Fruit fly (Drosophila melanogaster) whole organism, embryonic: ENCODE measurements around the gene gukh.

Experiments used
- ATbp ChIP-seq: fragments of 200-800 bp; sonication (Bioruptor generic); optimal IDR thresholded peaks from 2 replicates; lab custom pipeline; 2017; ENCODE audit warnings: missing biosample characterization, mild to moderate bottlenecking, missing genetic modification characterization, missing genetic modification reagents
- Awh ChIP-seq: fragments of 200-800 bp; sonication (Bioruptor generic); IDR thresholded peaks from 2 replicates; pipeline ENCODE4, ENCODE4 v1.3.6; 2022; ENCODE audit warnings: missing biosample characterization, missing genetic modification characterization
- CG11456 ChIP-seq: fragments of 200-800 bp; sonication (Bioruptor generic); IDR thresholded peaks from 3 replicates; pipeline ENCODE4 v1.3.6; 2022; ENCODE audit warnings: missing biosample characterization, missing genetic modification characterization
- CG11696 ChIP-seq: fragments of 200-800 bp; sonication (Bioruptor generic); IDR thresholded peaks from 2 replicates; pipeline ENCODE4 v1.3.6; 2022; ENCODE audit warnings: missing biosample characterization, missing genetic modification characterization
- CG12071 ChIP-seq: fragments of 200-800 bp; sonication (Bioruptor generic); optimal IDR thresholded peaks from 3 replicates; lab custom pipeline; 2018; ENCODE audit warnings: missing biosample characterization, mild to moderate bottlenecking, missing genetic modification characterization
- CG1233 ChIP-seq: fragments of 200-800 bp; sonication (Bioruptor generic); optimal IDR thresholded peaks from 4 replicates; lab custom pipeline; 2018; ENCODE audit warnings: missing biosample characterization, mild to moderate bottlenecking, missing genetic modification characterization
- CG14710 ChIP-seq: fragments of 200-800 bp; sonication (Bioruptor generic); optimal IDR thresholded peaks from 3 replicates; lab custom pipeline; 2019; ENCODE audit warnings: missing biosample characterization, mild to moderate bottlenecking, missing genetic modification characterization, moderate library complexity
- CG14965 ChIP-seq: fragments of 200-800 bp; sonication (Bioruptor generic); optimal IDR thresholded peaks from 2 replicates; lab custom pipeline; 2016; ENCODE audit warnings: missing biosample characterization, missing genetic modification characterization, borderline replicate concordance
- CG1647 ChIP-seq: fragments of 200-800 bp; sonication (Bioruptor generic); optimal IDR thresholded peaks from 3 replicates; lab custom pipeline; 2016; ENCODE audit warnings: missing biosample characterization, missing genetic modification characterization
- CG16863 ChIP-seq: fragments of 200-800 bp; sonication (Bioruptor generic); optimal IDR thresholded peaks from 3 replicates; lab custom pipeline; 2016; ENCODE audit warnings: missing biosample characterization, missing genetic modification characterization
- CG1792 ChIP-seq: fragments of 200-800 bp; sonication (Bioruptor generic); optimal IDR thresholded peaks from 2 replicates; lab custom pipeline; 2016; ENCODE audit warnings: missing biosample characterization, missing genetic modification characterization
- CG18262 ChIP-seq: fragments of 200-800 bp; optimal IDR thresholded peaks from 3 replicates; lab custom pipeline; 2019; ENCODE audit warnings: missing biosample characterization, mild to moderate bottlenecking, missing genetic modification characterization, moderate library complexity
- CG2678 ChIP-seq: fragments of 200-800 bp; sonication (Bioruptor generic); optimal IDR thresholded peaks from 3 replicates; lab custom pipeline; 2019; ENCODE audit warnings: missing biosample characterization, mild to moderate bottlenecking, missing genetic modification characterization, moderate library complexity
- CG31388 ChIP-seq: fragments of 200-800 bp; sonication (Bioruptor generic); optimal IDR thresholded peaks from 2 replicates; lab custom pipeline; 2016; ENCODE audit warnings: missing biosample characterization, missing genetic modification characterization
- CG4707 ChIP-seq: fragments of 200-800 bp; sonication (Bioruptor generic); optimal IDR thresholded peaks from 2 replicates; lab custom pipeline; 2018; ENCODE audit warnings: missing biosample characterization, mild to moderate bottlenecking, missing genetic modification characterization, moderate library complexity
- CG8359 ChIP-seq: fragments of 200-800 bp; sonication (Bioruptor generic); optimal IDR thresholded peaks from 2 replicates; lab custom pipeline; 2017; ENCODE audit warnings: missing biosample characterization, mild to moderate bottlenecking, missing genetic modification characterization, borderline replicate concordance
- CTCF ChIP-seq: fragments of 200-800 bp; sonication (Bioruptor generic); optimal IDR thresholded peaks from 2 replicates; lab custom pipeline; 2017; ENCODE audit warnings: missing biosample characterization, mild to moderate bottlenecking, missing genetic modification characterization, moderate library complexity
- CrebB ChIP-seq: fragments of 200-800 bp; sonication (Bioruptor generic); optimal IDR thresholded peaks from 3 replicates; lab custom pipeline; 2018; ENCODE audit warnings: missing biosample characterization, mild to moderate bottlenecking, missing genetic modification characterization
- D19A ChIP-seq: fragments of 200-800 bp; optimal IDR thresholded peaks from 3 replicates; lab custom pipeline; 2019; ENCODE audit warnings: missing biosample characterization, mild to moderate bottlenecking, missing genetic modification characterization, moderate library complexity
- Drgx ChIP-seq: fragments of 200-800 bp; sonication (Bioruptor generic); IDR thresholded peaks from 2 replicates; pipeline ENCODE4 v1.3.6; 2022; ENCODE audit warnings: missing biosample characterization, missing genetic modification characterization
- Hey ChIP-seq: fragments of 200-800 bp; sonication (Bioruptor generic); optimal IDR thresholded peaks from 3 replicates; lab custom pipeline; 2018; ENCODE audit warnings: missing biosample characterization, mild to moderate bottlenecking, missing genetic modification characterization
- Hmr ChIP-seq: fragments of 200-800 bp; sonication (Bioruptor generic); optimal IDR thresholded peaks from 3 replicates; lab custom pipeline; 2017; ENCODE audit warnings: mild to moderate bottlenecking, missing biosample characterization, missing genetic modification reagents, missing genetic modification characterization
- Med ChIP-seq: fragments of 200-800 bp; sonication (Bioruptor generic); peaks from one replicate; lab custom pipeline; 2016; ENCODE audit warnings: missing biosample characterization, missing genetic modification characterization, mild to moderate bottlenecking, inconsistent platforms, moderate library complexity
- Nf-YA ChIP-seq: fragments of 200-800 bp; sonication (Bioruptor generic); IDR thresholded peaks from 2 replicates; pipeline ENCODE4 v1.3.6; 2022; ENCODE audit warnings: missing biosample characterization, missing genetic modification characterization
- Opbp ChIP-seq: fragments of 200-800 bp; sonication (Bioruptor generic); IDR thresholded peaks from 3 replicates; pipeline ENCODE4 v1.3.6; 2022; ENCODE audit warnings: missing biosample characterization, missing genetic modification characterization; ENCODE audit not compliant: partially characterized antibody
- Pdp1 ChIP-seq, 2 experiments: fragments of 200-800 bp; sonication (Bioruptor generic); optimal IDR thresholded peaks; 3 replicates each; lab custom pipeline; 2016; ENCODE audit warnings: missing biosample characterization in 2 of 2, missing genetic modification characterization in 2 of 2, mild to moderate bottlenecking in 1 of 2, moderate library complexity in 1 of 2
- amos ChIP-seq: fragments of 200-800 bp; sonication (Bioruptor generic); IDR thresholded peaks from 2 replicates; pipeline ENCODE4 v1.3.6; 2022; ENCODE audit warnings: missing biosample characterization, missing genetic modification characterization; ENCODE audit not compliant: partially characterized antibody
- bcd ChIP-seq: fragments of 200-800 bp; sonication (Bioruptor generic); optimal IDR thresholded peaks from 2 replicates; lab custom pipeline; 2017; ENCODE audit warnings: missing biosample characterization, mild to moderate bottlenecking, missing genetic modification characterization
- bsh ChIP-seq, 2 experiments: fragments of 200-800 bp; sonication (Bioruptor generic); optimal IDR thresholded peaks; 2 replicates each; lab custom pipeline; 2017 to 2018; ENCODE audit warnings: mild to moderate bottlenecking in 2 of 2, missing biosample characterization in 2 of 2, missing genetic modification characterization in 2 of 2, moderate library complexity in 1 of 2
- chinmo ChIP-seq: fragments of 200-800 bp; sonication (Bioruptor generic); IDR thresholded peaks from 4 replicates; pipeline ENCODE4 v1.3.6; 2022; ENCODE audit warnings: missing biosample characterization, missing genetic modification characterization; ENCODE audit not compliant: partially characterized antibody
- ci ChIP-seq: fragments of 200-800 bp; sonication (Bioruptor generic); IDR thresholded peaks from 3 replicates; pipeline ENCODE4 v1.3.6; 2022; ENCODE audit warnings: missing biosample characterization, missing genetic modification characterization
- esg ChIP-seq: fragments of 200-800 bp; sonication (Bioruptor generic); conservative IDR thresholded peaks from 2 replicates; pipeline ENCODE4 v1.3.6; 2022; ENCODE audit warnings: missing biosample characterization, missing genetic modification characterization
- exex ChIP-seq: fragments of 200-800 bp; sonication (Bioruptor generic); optimal IDR thresholded peaks from 4 replicates; lab custom pipeline; 2018; ENCODE audit warnings: missing biosample characterization, mild to moderate bottlenecking, missing genetic modification characterization, moderate library complexity
- gem ChIP-seq: fragments of 200-800 bp; sonication (Bioruptor generic); optimal IDR thresholded peaks from 2 replicates; lab custom pipeline; 2019; ENCODE audit warnings: missing biosample characterization, mild to moderate bottlenecking, missing genetic modification characterization, moderate library complexity
- hkb ChIP-seq, 2 experiments: fragments of 200-800 bp in 1 of 2; fragments of >200 bp in 1 of 2; sonication (Bioruptor generic) in 1 of 2; IDR thresholded peaks in 1 of 2; optimal IDR thresholded peaks in 1 of 2; 2 replicates each; pipeline versions ENCODE4 v1.3.6 to Lab custom; 2017 to 2022; ENCODE audit warnings: missing biosample characterization in 1 of 2, missing genetic modification characterization in 1 of 2
- ken ChIP-seq: fragments of 200-800 bp; sonication (Bioruptor generic); IDR thresholded peaks from 3 replicates; pipeline ENCODE4 v1.3.6; 2022; ENCODE audit warnings: missing biosample characterization, missing genetic modification characterization
- lola ChIP-seq, 3 experiments: fragments of >200 bp in 2 of 3; fragments of 200-800 bp in 1 of 3; sonication (Bioruptor generic) in 1 of 3; optimal IDR thresholded peaks; 2 replicates each; lab custom pipeline; 2017 to 2019; ENCODE audit warnings: missing biosample characterization in 3 of 3, missing genetic modification characterization in 3 of 3, mild to moderate bottlenecking in 1 of 3, moderate library complexity in 1 of 3
- nmo ChIP-seq: fragments of 200-800 bp; sonication (Bioruptor generic); optimal IDR thresholded peaks from 2 replicates; lab custom pipeline; 2018; ENCODE audit warnings: missing biosample characterization, mild to moderate bottlenecking, missing genetic modification characterization, moderate library complexity
- pita ChIP-seq: fragments of 200-800 bp; sonication (Bioruptor generic); optimal IDR thresholded peaks from 2 replicates; lab custom pipeline; 2017; ENCODE audit warnings: missing biosample characterization, mild to moderate bottlenecking, missing genetic modification characterization
- sens ChIP-seq: fragments of 200-800 bp; sonication (Bioruptor generic); peaks from one replicate; lab custom pipeline; 2016; ENCODE audit warnings: missing biosample characterization, missing genetic modification characterization
- sqz ChIP-seq: fragments of 200-800 bp; sonication (Bioruptor generic); optimal IDR thresholded peaks from 3 replicates; lab custom pipeline; 2018; ENCODE audit warnings: missing biosample characterization, mild to moderate bottlenecking, missing genetic modification characterization
- stc ChIP-seq: fragments of 200-800 bp; sonication (Bioruptor generic); IDR thresholded peaks from 2 replicates; pipeline ENCODE4 v1.3.6; 2022; ENCODE audit warnings: missing biosample characterization, missing genetic modification characterization
- tap ChIP-seq: fragments of 200-800 bp; optimal IDR thresholded peaks from 3 replicates; lab custom pipeline; 2019; ENCODE audit warnings: missing biosample characterization, mild to moderate bottlenecking, missing genetic modification characterization, moderate library complexity
- tio ChIP-seq: fragments of 200-800 bp; sonication (Bioruptor generic); optimal IDR thresholded peaks from 2 replicates; lab custom pipeline; 2017; ENCODE audit warnings: missing biosample characterization, missing genetic modification characterization, inconsistent platforms

Gene gukh

dm6 chr3R:19067876-19068406 lies 84.1 kb downstream of the gukh start (continued):
- TF ChIP-seq Awh (GFP tag; lab: Robert Waterston, UW) (peak; percentile 41; the same call in 1 of the 2 replicates), stc (0 out of 2 replicates have a peak, but pooled peaks have one; percentile 9), sqz (GFP tag; lab: Kevin White, UChicago) (peak; percentile 53), CG12071 (peak; percentile 10), exex (tag; lab: Kevin White, UChicago) (peak; percentile 37), ci (GFP tag; lab: Robert Waterston, UW) (0 out of 3 replicates have a peak, but pooled peaks have one; percentile 50), esg (GFP tag; lab: Robert Waterston, UW) (no peak), ken (GFP tag; lab: Robert Waterston, UW) (no peak), CG31388 (no peak), Hmr (GFP tag; lab: Kevin White, UChicago) (peak; percentile 48), hkb (optimal IDR thresholded peaks at IDR 0.05; lab: Kevin White, UChicago) (no peak), hkb (GFP tag; IDR thresholded peaks at IDR 0.05; lab: Robert Waterston, UW) (peak; percentile 26; the same call in 1 of the 2 replicates), CG4707 (GFP tag; lab: Kevin White, UChicago) (no peak), CrebB (tag; lab: Kevin White, UChicago) (no peak), tap (no peak), ATbp (peak; percentile 47), CG2678 (tag; lab: Kevin White, UChicago) (peak; percentile 12), CG11696 (GFP tag; lab: Robert Waterston, UW) (0 out of 2 replicates have a peak, but pooled peaks have one; percentile 43)

dm6 chr3R:19069740-19070139 lies 85.9 kb downstream of the gukh start:
- TF ChIP-seq CG14965 (no peak), D19A (tag; lab: Kevin White, UChicago) (peak; percentile 34), Nf-YA (no peak), CG1792 (GFP tag; lab: Kevin White, UChicago) (no peak), bsh (GFP tag; optimal IDR thresholded peaks at IDR 0.05; lab: Kevin White, UChicago) (peak in 1 of 2 experiments; percentile 34), Drgx (GFP tag; lab: Robert Waterston, UW) (peak; percentile 26; the same call in 1 of the 2 replicates)
- TF ChIP-seq, all 482 proteins: peak for 3

dm6 chr3R:19070222-19070949 lies 86.6 kb downstream of the gukh start:
- no peak for TF ChIP-seq CG16863 (GFP tag; lab: Kevin White, UChicago)
- peak; percentile 42 for TF ChIP-seq Hey
- peak; percentile 6 for TF ChIP-seq CG14710 (tag; lab: Kevin White, UChicago)
- peak; percentile 17 for TF ChIP-seq tio (GFP tag; lab: Kevin White, UChicago)
- TF ChIP-seq CG1233 (GFP tag; lab: Kevin White, UChicago): no peak
- TF ChIP-seq ci (GFP tag; lab: Robert Waterston, UW): 0 out of 3 replicates have a peak, but pooled peaks have one; percentile 21
- no peak for TF ChIP-seq bcd (GFP tag; lab: Kevin White, UChicago)
- peak in 1 of 2 experiments; percentile 13 for TF ChIP-seq Pdp1 (GFP tag; optimal IDR thresholded peaks at IDR 0.05; lab: Kevin White, UChicago)
- TF ChIP-seq CTCF (GFP tag; lab: Kevin White, UChicago): no peak
- TF ChIP-seq chinmo (GFP tag; lab: Robert Waterston, UW): 0 out of 4 replicates have a peak, but pooled peaks have one; percentile 16
- no peak for TF ChIP-seq CG8359
- TF ChIP-seq Opbp (GFP tag; lab: Robert Waterston, UW): no peak
- peak; percentile 67 for TF ChIP-seq Med
- TF ChIP-seq gem (tag; lab: Kevin White, UChicago): peak; percentile 39
- peak; percentile 15 for TF ChIP-seq nmo (GFP tag; lab: Kevin White, UChicago)
- TF ChIP-seq pita (GFP tag; lab: Kevin White, UChicago): no peak
- peak; percentile 39 for TF ChIP-seq CG18262 (tag; lab: Kevin White, UChicago)
- no peak for TF ChIP-seq CG1647 (GFP tag; lab: Kevin White, UChicago)
- TF ChIP-seq amos (GFP tag; lab: Robert Waterston, UW): no peak
- peak in 1 of 2 experiments; percentile 63 for TF ChIP-seq bsh (GFP tag; optimal IDR thresholded peaks at IDR 0.05; lab: Kevin White, UChicago)
- 0 out of 3 replicates have a peak, but pooled peaks have one; percentile 10 for TF ChIP-seq CG11456 (GFP tag; lab: Robert Waterston, UW)
- peak; percentile 75 for TF ChIP-seq sens (GFP tag; lab: Kevin White, UChicago)
- peak in 1 of 3 experiments; percentile 36 for TF ChIP-seq lola (GFP tag; optimal IDR thresholded peaks at IDR 0.05; lab: Kevin White, UChicago)
- peak; percentile 26 for TF ChIP-seq CG2678 (tag; lab: Kevin White, UChicago)
